Fruit fly (Drosophila melanogaster) whole organism, embryonic: ENCODE data around the gene ocn.
A peak's percentile ranks its signal among the peaks of the same experiment; 100 is the strongest.

Experiments used
- CG12236 ChIP-seq: fragments of 200-800 bp; sonication (Bioruptor generic); optimal IDR thresholded peaks from 2 replicates; lab custom pipeline; 2016; ENCODE audit warnings: missing biosample characterization, missing genetic modification characterization
- CG13894 ChIP-seq: fragments of 200-800 bp; sonication (Bioruptor generic); optimal IDR thresholded peaks from 3 replicates; lab custom pipeline; 2018; ENCODE audit warnings: missing biosample characterization, mild to moderate bottlenecking, missing genetic modification characterization, moderate library complexity
- CG14050 ChIP-seq: fragments of 200-800 bp; sonication (Bioruptor generic); IDR thresholded peaks from 3 replicates; pipeline ENCODE4 v1.3.6; 2022; ENCODE audit warnings: missing biosample characterization, missing genetic modification characterization
- CG15269 ChIP-seq: fragments of 200-800 bp; sonication (Bioruptor generic); optimal IDR thresholded peaks from 2 replicates; lab custom pipeline; 2018; ENCODE audit warnings: missing biosample characterization, mild to moderate bottlenecking, missing genetic modification characterization, moderate library complexity
- CG1529 ChIP-seq: fragments of 200-800 bp; sonication (Bioruptor generic); optimal IDR thresholded peaks from 3 replicates; lab custom pipeline; 2018; ENCODE audit warnings: missing biosample characterization, missing genetic modification characterization
- CG15479 ChIP-seq: fragments of 200-800 bp; sonication (Bioruptor generic); optimal IDR thresholded peaks from 3 replicates; lab custom pipeline; 2019; ENCODE audit warnings: missing biosample characterization, mild to moderate bottlenecking, missing genetic modification characterization, moderate library complexity
- CG18599 ChIP-seq: fragments of 200-800 bp; sonication (Bioruptor generic); optimal IDR thresholded peaks from 3 replicates; lab custom pipeline; 2017; ENCODE audit warnings: missing biosample characterization, missing genetic modification characterization, mild to moderate bottlenecking, moderate library complexity, missing genetic modification reagents
- CG2129 ChIP-seq: fragments of 200-800 bp; sonication (Bioruptor generic); IDR thresholded peaks from 2 replicates; pipeline ENCODE4 v1.3.6; 2022; ENCODE audit warnings: missing biosample characterization, missing genetic modification characterization; ENCODE audit not compliant: partially characterized antibody
- CG2199 ChIP-seq: fragments of 200-800 bp; sonication (Bioruptor generic); IDR thresholded peaks from 3 replicates; pipeline ENCODE4 v1.3.6; 2022; ENCODE audit warnings: missing biosample characterization, missing genetic modification characterization
- CG32772 ChIP-seq: fragments of 200-800 bp; sonication (Bioruptor generic); IDR thresholded peaks from 2 replicates; pipeline ENCODE4 v1.3.6; 2022; ENCODE audit warnings: missing biosample characterization, missing genetic modification characterization
- CG33213 ChIP-seq: fragments of 200-800 bp; sonication (Bioruptor generic); optimal IDR thresholded peaks from 3 replicates; lab custom pipeline; 2016; ENCODE audit warnings: missing biosample characterization, missing genetic modification characterization
- CG4282 ChIP-seq: fragments of 200-800 bp; sonication (Bioruptor generic); optimal IDR thresholded peaks from 2 replicates; lab custom pipeline; 2016; ENCODE audit warnings: missing biosample characterization, missing genetic modification characterization
- CG43689 ChIP-seq: fragments of 200-800 bp; sonication (Bioruptor generic); IDR thresholded peaks from 2 replicates; pipeline ENCODE4 v1.3.6; 2022; ENCODE audit warnings: missing biosample characterization, missing genetic modification characterization
- CG5180 ChIP-seq: fragments of 200-800 bp; sonication (Bioruptor generic); optimal IDR thresholded peaks from 3 replicates; lab custom pipeline; 2017; ENCODE audit warnings: missing biosample characterization, missing genetic modification characterization, mild to moderate bottlenecking, moderate library complexity, missing genetic modification reagents
- CG6813 ChIP-seq: fragments of 200-800 bp; sonication (Bioruptor generic); optimal IDR thresholded peaks from 2 replicates; lab custom pipeline; 2017; ENCODE audit warnings: missing biosample characterization, missing genetic modification characterization, mild to moderate bottlenecking, moderate library complexity, missing genetic modification reagents
- CG7928 ChIP-seq: fragments of 200-800 bp; sonication (Bioruptor generic); optimal IDR thresholded peaks from 2 replicates; lab custom pipeline; 2017; ENCODE audit warnings: missing biosample characterization, mild to moderate bottlenecking, missing genetic modification characterization
- CG8359 ChIP-seq: fragments of 200-800 bp; sonication (Bioruptor generic); optimal IDR thresholded peaks from 2 replicates; lab custom pipeline; 2017; ENCODE audit warnings: missing biosample characterization, mild to moderate bottlenecking, missing genetic modification characterization, borderline replicate concordance
- Camta ChIP-seq: fragments of 200-800 bp; sonication (Bioruptor generic); optimal IDR thresholded peaks from 2 replicates; lab custom pipeline; 2016; ENCODE audit warnings: missing biosample characterization, missing genetic modification characterization
- Deaf1 ChIP-seq: fragments of 200-800 bp; optimal IDR thresholded peaks from 3 replicates; lab custom pipeline; 2019; ENCODE audit warnings: missing biosample characterization, mild to moderate bottlenecking, missing genetic modification characterization, moderate library complexity
- Eip74EF ChIP-seq, 2 experiments: fragments of 200-800 bp in 1 of 2; fragments of >200 bp in 1 of 2; sonication (Bioruptor generic) in 1 of 2; optimal IDR thresholded peaks; 2 replicates each; lab custom pipeline; 2017 to 2019; ENCODE audit warnings: missing biosample characterization in 2 of 2, missing genetic modification characterization in 2 of 2, mild to moderate bottlenecking in 1 of 2, moderate library complexity in 1 of 2
- Fer2 ChIP-seq: fragments of 200-800 bp; sonication (Bioruptor generic); optimal IDR thresholded peaks from 2 replicates; lab custom pipeline; 2018; ENCODE audit warnings: missing biosample characterization, mild to moderate bottlenecking, missing genetic modification characterization, moderate library complexity
- Hr39 ChIP-seq: fragments of >200 bp; optimal IDR thresholded peaks from 2 replicates; lab custom pipeline; 2017
- Med ChIP-seq: fragments of 200-800 bp; sonication (Bioruptor generic); peaks from one replicate; lab custom pipeline; 2016; ENCODE audit warnings: missing biosample characterization, missing genetic modification characterization, mild to moderate bottlenecking, inconsistent platforms, moderate library complexity
- Nf-YC ChIP-seq: fragments of 200-800 bp; optimal IDR thresholded peaks from 3 replicates; lab custom pipeline; 2019; ENCODE audit warnings: missing biosample characterization, mild to moderate bottlenecking, missing genetic modification characterization, moderate library complexity
- Opbp ChIP-seq: fragments of 200-800 bp; sonication (Bioruptor generic); IDR thresholded peaks from 3 replicates; pipeline ENCODE4 v1.3.6; 2022; ENCODE audit warnings: missing biosample characterization, missing genetic modification characterization; ENCODE audit not compliant: partially characterized antibody
- Ptx1 ChIP-seq: fragments of 200-800 bp; sonication (Bioruptor generic); IDR thresholded peaks from 2 replicates; pipeline ENCODE4 v1.3.6; 2022; ENCODE audit warnings: missing biosample characterization, missing genetic modification characterization
- Rfx ChIP-seq: fragments of 200-800 bp; sonication (Bioruptor generic); IDR thresholded peaks from 2 replicates; pipeline ENCODE4 v1.3.6; 2022; ENCODE audit warnings: missing biosample characterization, missing genetic modification characterization
- aop ChIP-seq: fragments of 200-800 bp; sonication (Bioruptor generic); IDR thresholded peaks from 2 replicates; pipeline ENCODE4 v1.3.6; 2022; ENCODE audit warnings: missing biosample characterization, missing genetic modification characterization
- bcd ChIP-seq: fragments of 200-800 bp; sonication (Bioruptor generic); optimal IDR thresholded peaks from 2 replicates; lab custom pipeline; 2017; ENCODE audit warnings: missing biosample characterization, mild to moderate bottlenecking, missing genetic modification characterization
- bigmax ChIP-seq: fragments of 200-800 bp; sonication (Bioruptor generic); optimal IDR thresholded peaks from 2 replicates; lab custom pipeline; 2018; ENCODE audit warnings: missing biosample characterization, mild to moderate bottlenecking, missing genetic modification characterization
- bsh ChIP-seq, 2 experiments: fragments of 200-800 bp; sonication (Bioruptor generic); optimal IDR thresholded peaks; 2 replicates each; lab custom pipeline; 2017 to 2018; ENCODE audit warnings: mild to moderate bottlenecking in 2 of 2, missing biosample characterization in 2 of 2, missing genetic modification characterization in 2 of 2, moderate library complexity in 1 of 2
- btn ChIP-seq: fragments of 200-800 bp; sonication (Bioruptor generic); optimal IDR thresholded peaks from 2 replicates; lab custom pipeline; 2016; ENCODE audit warnings: missing biosample characterization, missing genetic modification characterization
- chn ChIP-seq: fragments of 200-800 bp; sonication (Bioruptor generic); optimal IDR thresholded peaks from 2 replicates; lab custom pipeline; 2016; ENCODE audit warnings: missing biosample characterization, missing genetic modification characterization
- corto ChIP-seq: fragments of 200-800 bp; sonication (Bioruptor generic); optimal IDR thresholded peaks from 2 replicates; lab custom pipeline; 2016; ENCODE audit warnings: missing biosample characterization, mild to moderate bottlenecking, missing genetic modification characterization, moderate library complexity
- dmrt11E ChIP-seq: fragments of 200-800 bp; sonication (Bioruptor generic); optimal IDR thresholded peaks from 3 replicates; lab custom pipeline; 2018; ENCODE audit warnings: missing biosample characterization, mild to moderate bottlenecking, missing genetic modification characterization, moderate library complexity
- dpn ChIP-seq, 2 experiments: fragments of 200-800 bp; sonication (Bioruptor generic); optimal IDR thresholded peaks; 3 replicates each; lab custom pipeline; 2016; ENCODE audit warnings: missing biosample characterization in 2 of 2, missing genetic modification characterization in 2 of 2
- fd96Cb ChIP-seq: fragments of 200-800 bp; sonication (Bioruptor generic); optimal IDR thresholded peaks from 2 replicates; lab custom pipeline; 2018; ENCODE audit warnings: missing biosample characterization, mild to moderate bottlenecking, missing genetic modification characterization, moderate library complexity
- ham ChIP-seq: fragments of 200-800 bp; sonication (Bioruptor generic); IDR thresholded peaks from 2 replicates; pipeline ENCODE4 v1.3.6; 2022; ENCODE audit warnings: missing biosample characterization, missing genetic modification characterization
- nom ChIP-seq: fragments of 200-800 bp; sonication (Bioruptor generic); optimal IDR thresholded peaks from 2 replicates; lab custom pipeline; 2017; ENCODE audit warnings: missing biosample characterization, missing genetic modification characterization, mild to moderate bottlenecking, moderate library complexity, missing genetic modification reagents
- odd ChIP-seq: fragments of 200-800 bp; sonication (Bioruptor generic); optimal IDR thresholded peaks from 2 replicates; lab custom pipeline; 2017; ENCODE audit warnings: missing biosample characterization, mild to moderate bottlenecking, missing genetic modification characterization
- pros ChIP-seq: fragments of 200-800 bp; sonication (Bioruptor generic); optimal IDR thresholded peaks from 3 replicates; lab custom pipeline; 2019; ENCODE audit warnings: missing biosample characterization, mild to moderate bottlenecking, missing genetic modification characterization, moderate library complexity
- scrt ChIP-seq: fragments of 200-800 bp; sonication (Bioruptor generic); optimal IDR thresholded peaks from 2 replicates; lab custom pipeline; 2018; ENCODE audit warnings: missing biosample characterization, mild to moderate bottlenecking, missing genetic modification characterization, moderate library complexity
- sd ChIP-seq: fragments of 200-800 bp; sonication (Bioruptor generic); optimal IDR thresholded peaks from 3 replicates; lab custom pipeline; 2018; ENCODE audit warnings: missing biosample characterization, mild to moderate bottlenecking, missing genetic modification characterization, moderate library complexity
- sens ChIP-seq: fragments of 200-800 bp; sonication (Bioruptor generic); peaks from one replicate; lab custom pipeline; 2016; ENCODE audit warnings: missing biosample characterization, missing genetic modification characterization
- sens-2 ChIP-seq: fragments of 200-800 bp; sonication (Bioruptor generic); IDR thresholded peaks from 2 replicates; pipeline ENCODE4 v1.3.6; 2022; ENCODE audit warnings: missing biosample characterization, missing genetic modification characterization
- so ChIP-seq: fragments of 200-800 bp; sonication (Bioruptor generic); IDR thresholded peaks from 3 replicates; pipeline ENCODE4 v1.3.6; 2022; ENCODE audit warnings: missing biosample characterization, missing genetic modification characterization
- sob ChIP-seq: fragments of 200-800 bp; sonication (Bioruptor generic); IDR thresholded peaks from 2 replicates; pipeline ENCODE4 v1.3.6; 2022; ENCODE audit warnings: missing biosample characterization, missing genetic modification characterization
- sr ChIP-seq: fragments of 200-800 bp; sonication (Bioruptor generic); IDR thresholded peaks from 3 replicates; pipeline ENCODE4 v1.3.6; 2022; ENCODE audit warnings: missing biosample characterization, missing genetic modification characterization
- stwl ChIP-seq: fragments of 200-800 bp; sonication (Bioruptor generic); optimal IDR thresholded peaks from 3 replicates; lab custom pipeline; 2018; ENCODE audit warnings: missing biosample characterization, mild to moderate bottlenecking, missing genetic modification characterization, moderate library complexity
- vfl ChIP-seq: fragments of 200-800 bp; sonication (Bioruptor generic); optimal IDR thresholded peaks from 2 replicates; lab custom pipeline; 2016; ENCODE audit warnings: missing biosample characterization, missing genetic modification characterization

Gene ocn

dm6 chr3R:30061980-30062379, 24.4 kb upstream of the ocn start (continued):
- TF ChIP-seq bcd (GFP tag; lab: Kevin White, UChicago) (no peak), Ptx1 (GFP tag; lab: Robert Waterston, UW) (no peak), CG6813 (GFP tag; lab: Kevin White, UChicago) (peak; percentile 50), Fer2 (no peak), CG18599 (no peak), sens (peak; percentile 16), nom (no peak), sens-2 (GFP tag; lab: Robert Waterston, UW) (0 out of 2 replicates have a peak, but pooled peaks have one; percentile 31), ham (GFP tag; lab: Robert Waterston, UW) (no peak), CG5180 (peak; percentile 28), scrt (GFP tag; lab: Kevin White, UChicago) (no peak), Eip74EF (GFP tag; optimal IDR thresholded peaks at IDR 0.05; lab: Kevin White, UChicago) (peak in 1 of 2 experiments; percentile 4), Med (GFP tag; lab: Kevin White, UChicago) (peak; percentile 73), sob (no peak), CG13894 (tag; lab: Kevin White, UChicago) (no peak)

- TF ChIP-seq CG1529 (GFP tag; lab: Kevin White, UChicago) = peak; percentile 63
- TF ChIP-seq Deaf1 (tag; lab: Kevin White, UChicago) = peak; percentile 66
- peak; percentile 17 for TF ChIP-seq CG7928
- TF ChIP-seq CG15479 = no peak
- TF ChIP-seq CG2129 (GFP tag; lab: Robert Waterston, UW) = no peak
- TF ChIP-seq Rfx = peak; percentile 83
- TF ChIP-seq CG12236 (GFP tag; lab: Kevin White, UChicago) = no peak
- peak; percentile 77 for TF ChIP-seq btn (GFP tag; lab: Kevin White, UChicago)
- no peak for TF ChIP-seq CG4282 (GFP tag; lab: Kevin White, UChicago)
- peak; percentile 63 for TF ChIP-seq pros (GFP tag; lab: Kevin White, UChicago)
- peak; percentile 58 for TF ChIP-seq dmrt11E (tag; lab: Kevin White, UChicago)
- no peak for TF ChIP-seq Hr39 (lab: Kevin White, UChicago)
- peak; percentile 93 for TF ChIP-seq so (GFP tag; lab: Robert Waterston, UW)
- TF ChIP-seq sd (tag; lab: Kevin White, UChicago) = no peak
- peak; percentile 77 to 90 for TF ChIP-seq dpn (GFP tag; optimal IDR thresholded peaks at IDR 0.05; lab: Kevin White, UChicago)
- TF ChIP-seq Nf-YC (tag; lab: Kevin White, UChicago) = peak; percentile 67
- TF ChIP-seq fd96Cb = peak; percentile 94
- peak; percentile 95 for TF ChIP-seq CG2199 (GFP tag; lab: Robert Waterston, UW)
- peak; percentile 2 for TF ChIP-seq bigmax (GFP tag; lab: Kevin White, UChicago)
- peak; percentile 2 for TF ChIP-seq odd (GFP tag; lab: Kevin White, UChicago)
- peak; percentile 34 to 85 for TF ChIP-seq bsh (GFP tag; optimal IDR thresholded peaks at IDR 0.05; lab: Kevin White, UChicago)
- peak; percentile 47 for TF ChIP-seq vfl (GFP tag; lab: Kevin White, UChicago)
- peak; percentile 91 for TF ChIP-seq CG32772 (GFP tag; lab: Robert Waterston, UW)
- peak; percentile 63 for TF ChIP-seq CG8359 (GFP tag; lab: Kevin White, UChicago)
- peak; percentile 71 for TF ChIP-seq chn (GFP tag; lab: Kevin White, UChicago)
- peak; percentile 83; the same call in 2 of the 3 replicates for TF ChIP-seq sr (GFP tag; lab: Robert Waterston, UW)
- peak; percentile 91 for TF ChIP-seq CG14050 (GFP tag; lab: Robert Waterston, UW)
- TF ChIP-seq corto (GFP tag; lab: Kevin White, UChicago) = peak; percentile 55
- peak; percentile 90 for TF ChIP-seq CG43689
- TF ChIP-seq CG33213 (GFP tag; lab: Kevin White, UChicago) = peak; percentile 82
- peak; percentile 20 for TF ChIP-seq stwl (tag; lab: Kevin White, UChicago)
- peak; percentile 73 for TF ChIP-seq aop
- no peak for TF ChIP-seq Opbp (GFP tag; lab: Robert Waterston, UW)
- peak; percentile 90 for TF ChIP-seq Camta (GFP tag; lab: Kevin White, UChicago)
- TF ChIP-seq CG15269 (tag; lab: Kevin White, UChicago) = peak; percentile 78
These were observed 23.6 kb upstream of the ocn start for dm6 chr3R:30061154-30061482.
